Fruit fly (Drosophila melanogaster): ENCODE measurements around the gene CG13930.

- TF ChIP-seq CG10348 (GFP tag; IDR thresholded peaks at IDR 0.05) (no peak), fd96Ca (GFP tag; IDR thresholded peaks at IDR 0.05) (0 out of 3 replicates have a peak, but pooled peaks have one; percentile 17), EcR (GFP tag; optimal IDR thresholded peaks at IDR 0.05) (no peak)
Measured at dm6 chr3L:1664205-1664604, 8.3 kb downstream of the CG13930 start.
